Fruit fly (Drosophila melanogaster) whole organism: ENCODE measurements around the gene MED15.

ENCODE experiments used
- CG8478 ChIP-seq: fragments of >200 bp; optimal IDR thresholded peaks from 2 replicates; lab custom pipeline; 2018; ENCODE audit warnings: inconsistent platforms
- Dll ChIP-seq: fragments of >200 bp; optimal IDR thresholded peaks from 2 replicates; lab custom pipeline; 2017
- EcR ChIP-seq, 2 experiments: fragments of >200 bp; optimal IDR thresholded peaks; 2 replicates each; lab custom pipeline; 2017; ENCODE audit warnings: missing biosample characterization in 2 of 2, missing genetic modification characterization in 2 of 2, missing genetic modification reagents in 2 of 2
- pan ChIP-seq: fragments of >200 bp; optimal IDR thresholded peaks from 2 replicates; lab custom pipeline; 2017
- psq ChIP-seq: fragments of >200 bp; optimal IDR thresholded peaks from 2 replicates; lab custom pipeline; 2017
- usp ChIP-seq: fragments of >200 bp; optimal IDR thresholded peaks from 2 replicates; lab custom pipeline; 2017; ENCODE audit warnings: missing biosample characterization, missing genetic modification characterization, mixed read lengths

Gene MED15

DNA sequence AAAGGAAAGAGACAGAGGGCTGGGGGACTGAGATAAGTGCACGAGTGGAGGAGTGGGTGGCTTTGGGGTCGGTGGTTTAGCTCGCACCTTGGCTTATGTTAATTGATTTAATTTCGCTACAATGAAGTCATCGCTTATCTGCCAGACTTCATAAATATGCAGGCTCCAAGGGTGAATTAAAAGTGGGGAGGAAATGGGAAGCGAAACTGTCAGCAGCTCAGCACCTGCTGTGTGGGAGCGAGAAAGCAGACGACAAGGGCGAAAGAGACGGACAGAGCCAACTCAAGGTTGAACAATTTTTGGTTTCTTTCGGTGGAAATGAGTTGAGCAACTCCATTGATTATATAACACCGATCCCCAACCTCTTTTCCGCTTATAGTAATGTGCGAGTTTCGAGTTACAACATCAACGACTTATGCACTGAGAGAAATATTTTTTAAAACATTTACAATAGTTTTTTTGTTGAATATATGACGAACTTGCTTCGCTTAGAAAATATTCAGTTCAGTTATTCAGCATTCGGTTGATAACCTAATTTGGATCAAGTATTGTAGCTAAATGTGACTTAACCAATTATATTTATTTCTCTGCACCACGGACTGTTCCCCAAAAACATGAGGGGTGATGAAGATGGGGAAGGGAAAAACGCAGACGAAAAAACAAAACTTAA lies 47.7 kb downstream of the MED15 start:
- TF ChIP-seq psq (lab: Kevin White, UChicago) (no peak), CG8478 (lab: Kevin White, UChicago) (no peak), pan (no peak), EcR (GFP tag; optimal IDR thresholded peaks at IDR 0.05; lab: Kevin White, UChicago) (no peak), Dll (no peak), usp (GFP tag; lab: Kevin White, UChicago) (no peak)

dm6 chr2L:521001-521827 lies 48.4 kb downstream of the MED15 start:
- TF ChIP-seq psq (lab: Kevin White, UChicago) (no peak), usp (GFP tag; lab: Kevin White, UChicago) (no peak), Dll (no peak), pan (no peak), CG8478 (lab: Kevin White, UChicago) (no peak), EcR (GFP tag; optimal IDR thresholded peaks at IDR 0.05; lab: Kevin White, UChicago) (no peak)

DNA sequence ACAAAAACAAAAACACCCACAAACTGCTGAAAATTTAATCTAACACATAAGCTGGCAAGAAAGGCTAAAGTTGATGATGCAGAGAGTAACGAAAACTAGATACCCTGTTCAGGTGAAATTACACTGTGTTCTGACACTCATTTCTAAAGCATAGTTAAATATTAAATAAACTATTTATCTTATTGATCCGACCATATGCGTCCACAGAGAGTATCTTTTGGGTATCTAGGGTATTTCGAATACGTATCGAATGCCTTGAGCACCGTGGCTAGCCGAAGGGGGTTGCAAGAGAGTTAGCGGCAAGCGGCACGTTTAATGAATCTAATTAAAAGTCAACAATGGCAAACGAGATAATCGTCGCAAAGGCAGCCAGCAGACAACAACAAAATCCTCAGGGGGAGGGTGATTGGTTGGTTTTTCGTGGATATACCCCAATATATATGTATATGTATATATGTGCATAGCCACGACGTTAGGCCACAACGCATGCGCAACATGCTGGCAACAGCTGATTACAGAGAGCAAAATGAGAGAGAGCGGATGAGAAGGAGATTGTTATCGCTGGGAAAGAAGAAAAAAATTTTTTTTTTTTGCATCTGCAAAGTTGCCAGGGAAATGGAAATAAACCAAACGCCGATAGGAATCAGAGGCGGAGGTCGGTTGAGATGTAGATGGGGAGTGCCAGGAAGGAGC lies 49.3 kb downstream of the MED15 start:
- no peak for TF ChIP-seq EcR (GFP tag; optimal IDR thresholded peaks at IDR 0.05; lab: Kevin White, UChicago)
- TF ChIP-seq usp (GFP tag; lab: Kevin White, UChicago): no peak
- TF ChIP-seq CG8478 (lab: Kevin White, UChicago): no peak
- TF ChIP-seq Dll: no peak
- no peak for TF ChIP-seq psq (lab: Kevin White, UChicago)
- no peak for TF ChIP-seq pan

DNA sequence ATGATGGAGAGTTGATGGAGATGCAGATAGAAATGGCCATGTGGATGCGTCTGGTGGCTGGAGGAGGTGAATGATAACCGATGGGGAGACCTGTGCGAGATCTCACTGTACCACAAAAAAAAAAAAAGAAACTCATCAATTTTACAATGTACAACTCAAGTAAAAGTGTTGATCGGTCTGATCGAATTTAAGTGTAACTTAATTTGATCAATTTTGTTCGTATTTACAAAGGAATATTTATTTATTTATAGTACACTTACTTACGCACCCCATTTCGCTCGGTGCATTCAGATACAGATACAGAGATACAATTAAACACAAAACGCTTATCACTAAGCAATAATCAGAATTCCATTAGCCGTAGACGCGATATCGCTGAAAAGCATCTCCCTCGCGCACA lies 49.9 kb downstream of the MED15 start:
- TF ChIP-seq Dll: no peak
- TF ChIP-seq EcR (GFP tag; optimal IDR thresholded peaks at IDR 0.05; lab: Kevin White, UChicago): no peak
- TF ChIP-seq usp (GFP tag; lab: Kevin White, UChicago): no peak
- no peak for TF ChIP-seq CG8478 (lab: Kevin White, UChicago)

DNA sequence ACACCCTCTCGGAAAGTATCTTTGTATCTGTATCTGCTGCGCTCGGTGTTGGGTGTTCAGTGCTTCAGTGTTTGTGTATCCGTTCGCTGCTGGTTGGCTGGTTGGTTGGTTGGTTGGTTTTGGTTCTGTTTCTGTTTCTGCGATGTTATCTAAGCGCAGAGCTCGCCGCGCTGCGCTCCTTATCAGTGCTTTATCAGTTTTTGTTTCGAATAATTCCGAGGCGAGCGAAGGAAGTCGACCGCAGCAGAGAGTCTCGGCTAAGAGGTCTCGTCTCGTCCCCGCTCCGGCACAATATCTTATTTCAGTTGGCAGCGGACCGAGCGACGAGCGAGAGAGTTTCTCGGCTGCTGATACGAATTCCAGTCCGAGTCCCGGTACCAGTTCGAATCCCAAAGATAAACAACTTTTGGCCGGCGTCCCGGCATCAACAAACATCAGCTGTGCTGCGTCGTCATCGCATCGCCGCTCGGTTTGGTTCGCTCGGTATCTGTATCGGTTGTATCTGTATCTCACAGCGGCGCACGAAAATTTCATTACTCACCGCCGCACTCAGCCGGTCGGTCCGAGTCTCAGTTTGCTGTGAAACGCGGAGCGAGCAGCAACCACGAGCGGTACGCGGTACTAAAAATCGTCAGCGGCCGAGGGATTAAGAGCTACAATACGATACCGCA lies 50.5 kb downstream of the MED15 start:
- TF ChIP-seq pan (no peak), psq (lab: Kevin White, UChicago) (no peak), Dll (no peak), usp (GFP tag; lab: Kevin White, UChicago) (no peak), CG8478 (lab: Kevin White, UChicago) (no peak)

DNA sequence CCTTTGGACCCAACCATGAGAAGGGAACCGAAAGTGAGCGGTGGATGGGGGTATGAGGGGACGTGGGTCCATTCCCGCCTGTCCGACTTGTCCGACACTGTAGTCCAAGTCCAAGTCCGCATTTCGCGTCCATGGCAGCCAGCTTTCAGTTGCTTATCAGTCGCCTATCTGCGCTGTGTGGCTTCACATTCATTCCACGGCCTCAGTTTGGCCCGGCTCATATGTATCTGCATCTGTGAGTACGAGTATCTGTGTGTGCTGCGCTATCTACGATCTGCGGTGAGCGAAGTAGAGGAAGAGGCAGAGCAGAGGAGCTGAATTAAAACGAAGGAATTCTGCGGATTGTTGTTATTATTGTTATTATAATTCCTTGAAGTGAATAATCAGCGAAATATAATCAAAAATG lies 51.7 kb downstream of the MED15 start:
- no peak for TF ChIP-seq Dll
